Worm (Caenorhabditis elegans): Measurements from ENCODE around the gene ced-8.

DNA sequence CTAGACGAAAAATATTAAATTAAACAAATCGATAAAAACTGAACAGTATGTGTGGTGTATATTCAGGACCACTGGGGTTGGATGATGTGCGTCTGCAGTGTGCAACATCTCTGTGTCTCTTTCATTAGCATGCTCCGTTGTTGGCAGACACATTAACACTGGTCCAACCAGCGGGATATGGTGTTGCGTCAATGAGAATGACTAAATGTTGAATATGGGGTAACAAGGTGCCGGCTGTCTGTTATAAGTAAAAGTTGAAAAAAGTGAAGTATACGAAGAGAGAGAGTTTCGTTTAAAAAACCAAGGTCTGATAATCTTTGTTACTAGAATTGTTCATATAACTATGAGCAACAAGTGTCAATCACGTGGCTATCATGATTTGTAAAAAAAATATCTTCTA is at the start of gene ced-8:
- TF ChIP-seq nhr-237 (tag; optimal IDR thresholded peaks at IDR 0.05), result no peak
- TF ChIP-seq dmd-9 (GFP tag; IDR thresholded peaks at IDR 0.05), result no peak
- no peak for TF ChIP-seq dve-1 (tag; optimal IDR thresholded peaks at IDR 0.05; ENCODE audit: insufficient read depth)

All from whole organism, L4 larva.